Worm (Caenorhabditis elegans) whole organism, L1 larva: ENCODE results near the gene gba-4.

Source experiments
- aly-2 ChIP-seq: fragments of 150-350 bp; optimal IDR thresholded peaks from 2 replicates; lab custom pipeline; 2014; ENCODE audit warnings: missing biosample characterization, missing genetic modification characterization
- ama-1 ChIP-seq: fragments of 150-350 bp; optimal IDR thresholded peaks from 2 replicates; lab custom pipeline; 2014
- blmp-1 ChIP-seq: fragments of 150-350 bp; optimal IDR thresholded peaks from 2 replicates; lab custom pipeline; 2014; ENCODE audit warnings: missing biosample characterization, missing genetic modification characterization
- ces-1 ChIP-seq: fragments of 150-350 bp; optimal IDR thresholded peaks from 2 replicates; lab custom pipeline; 2014; ENCODE audit warnings: missing biosample characterization, missing genetic modification reagents, missing genetic modification characterization
- efl-3 ChIP-seq: fragments of 200-800 bp; sonication (Bioruptor generic); optimal IDR thresholded peaks from 2 replicates; lab custom pipeline; 2018; ENCODE audit warnings: mild to moderate bottlenecking, missing genetic modification characterization, missing compliant biosample characterization
- fkh-10 ChIP-seq: sonication (generic microtip); optimal IDR thresholded peaks from 2 replicates; lab custom pipeline; 2017; ENCODE audit warnings: missing biosample characterization, missing genetic modification reagents, missing genetic modification characterization
- fkh-8 ChIP-seq: sonication (generic microtip); optimal IDR thresholded peaks from 2 replicates; lab custom pipeline; 2016; ENCODE audit warnings: mild to moderate bottlenecking, missing genetic modification characterization, missing compliant biosample characterization
- lin-14 ChIP-seq: fragments of 200-800 bp; sonication (Bioruptor generic); optimal IDR thresholded peaks from 2 replicates; lab custom pipeline; 2018; ENCODE audit warnings: mild to moderate bottlenecking, missing genetic modification characterization, moderate library complexity, missing compliant biosample characterization
- lin-39 ChIP-seq: fragments of 150-350 bp; optimal IDR thresholded peaks from 2 replicates; lab custom pipeline; 2014; ENCODE audit warnings: missing biosample characterization, missing genetic modification reagents, missing genetic modification characterization
- mep-1 ChIP-seq: fragments of 150-350 bp; optimal IDR thresholded peaks from 2 replicates; lab custom pipeline; 2014; ENCODE audit warnings: missing biosample characterization, missing genetic modification characterization
- rnt-1 ChIP-seq: sonication (generic microtip); optimal IDR thresholded peaks from 2 replicates; lab custom pipeline; 2016; ENCODE audit warnings: mild to moderate bottlenecking, missing genetic modification characterization, moderate library complexity, missing compliant biosample characterization
- tbx-2 ChIP-seq: sonication (generic microtip); optimal IDR thresholded peaks from 2 replicates; lab custom pipeline; 2016; ENCODE audit warnings: missing genetic modification characterization, missing compliant biosample characterization
- unc-30 ChIP-seq: sonication (generic microtip); optimal IDR thresholded peaks from 2 replicates; lab custom pipeline; 2017; ENCODE audit warnings: missing biosample characterization, missing genetic modification characterization

DNA sequence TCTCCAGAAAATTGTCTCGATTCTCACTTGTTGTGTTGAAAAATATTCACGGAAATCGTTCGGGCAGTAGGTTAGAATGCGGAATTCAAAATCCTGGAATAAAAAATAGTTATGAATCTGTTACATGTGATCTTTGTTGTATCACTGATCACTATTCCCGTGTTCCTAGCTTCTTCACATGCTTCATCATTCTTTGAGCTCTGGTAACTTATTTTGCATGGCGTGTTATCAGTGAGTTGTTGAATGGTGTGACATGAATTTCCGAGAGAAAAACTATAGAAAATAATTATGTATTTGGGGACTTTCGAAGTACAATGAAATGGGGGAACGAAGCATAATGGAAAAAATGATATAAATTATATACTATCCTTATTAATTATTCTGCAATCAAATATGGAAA lies 42.9 kb upstream of the gba-4 start:
- TF ChIP-seq ces-1 (GFP tag; lab: Kevin White, UChicago) = no peak
- no peak for TF ChIP-seq lin-39 (tag; lab: Kevin White, UChicago)
- no peak for TF ChIP-seq fkh-8 (tag; lab: Kevin White, UChicago)
- TF ChIP-seq tbx-2 (tag; lab: Kevin White, UChicago) = no peak
- no peak for TF ChIP-seq ama-1 (lab: Kevin White, UChicago)
- TF ChIP-seq fkh-10 = no peak
- no peak for TF ChIP-seq efl-3 (GFP tag; lab: Kevin White, UChicago)
- no peak for TF ChIP-seq rnt-1 (tag; lab: Kevin White, UChicago)
- no peak for TF ChIP-seq lin-14 (GFP tag; lab: Kevin White, UChicago)
- TF ChIP-seq mep-1 (tag; lab: Kevin White, UChicago) = no peak
- no peak for TF ChIP-seq aly-2 (tag; lab: Kevin White, UChicago)
- no peak for TF ChIP-seq unc-30 (tag; lab: Kevin White, UChicago)
- TF ChIP-seq blmp-1 = no peak
